Worm (Caenorhabditis elegans): ENCODE results near the gene fkh-9.

DNA sequence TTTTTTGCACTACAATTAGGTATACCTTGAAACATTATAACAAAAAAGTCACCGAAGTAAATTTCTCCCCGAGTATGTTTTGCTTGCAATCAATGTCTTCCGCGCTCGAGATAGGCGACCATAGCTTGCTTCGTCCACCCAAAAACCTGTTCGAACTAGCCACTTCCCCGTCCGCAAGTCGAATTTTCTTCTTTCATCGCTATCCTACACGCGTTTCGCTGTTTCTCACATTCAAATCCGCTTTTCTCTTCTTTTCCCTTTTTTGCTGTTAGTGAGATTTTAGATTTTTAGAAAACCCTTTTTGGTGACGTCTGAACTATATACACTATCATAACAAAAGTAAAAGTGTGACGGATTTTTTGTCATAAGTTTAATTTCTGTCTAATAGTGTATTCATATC lies 53.5 kb downstream of the fkh-9 start:
- no peak for TF ChIP-seq zip-2 (tag; optimal IDR thresholded peaks at IDR 0.05)
- TF ChIP-seq snpc-4 (tag; optimal IDR thresholded peaks at IDR 0.05): no peak
